Fruit fly (Drosophila melanogaster) S2 (cell line): Measurements from ENCODE around the gene CG31050.

Experiments
- CG8478 ChIP-seq: fragments of >200 bp; optimal IDR thresholded peaks from 2 replicates; lab custom pipeline; 2018
- CTCF ChIP-seq, 2 experiments: fragments of >200 bp; optimal IDR thresholded peaks; 2 replicates each; lab custom pipeline; 2018

dm6 chr3R:28662956-28663355, 12.7 kb upstream of the CG31050 start:
- no peak for TF ChIP-seq CG8478 (lab: Kevin White, UChicago)
- TF ChIP-seq CTCF (optimal IDR thresholded peaks at IDR 0.05; lab: Kevin White, UChicago) = no peak
